Fruit fly (Drosophila melanogaster) whole organism, embryonic: Measurements from ENCODE around the gene Men.
A peak's percentile ranks its signal among the peaks of the same experiment; 100 is the strongest.

Source experiments
- ATbp ChIP-seq: fragments of 200-800 bp; sonication (Bioruptor generic); optimal IDR thresholded peaks from 2 replicates; lab custom pipeline; 2017; ENCODE audit warnings: missing biosample characterization, mild to moderate bottlenecking, missing genetic modification characterization, missing genetic modification reagents
- Blimp-1 ChIP-seq: fragments of 200-800 bp; sonication (Bioruptor generic); optimal IDR thresholded peaks from 3 replicates; lab custom pipeline; 2018; ENCODE audit warnings: missing biosample characterization, missing genetic modification characterization, mild to moderate bottlenecking, moderate library complexity, missing genetic modification reagents
- CG11093 ChIP-seq: fragments of 200-800 bp; sonication (Bioruptor generic); IDR thresholded peaks from 3 replicates; pipeline ENCODE4 v1.3.6; 2022; ENCODE audit warnings: missing biosample characterization, missing genetic modification characterization
- CG11560 ChIP-seq: fragments of 200-800 bp; sonication (Bioruptor generic); IDR thresholded peaks from 3 replicates; pipeline ENCODE4 v1.3.6; 2022; ENCODE audit warnings: missing biosample characterization, missing genetic modification characterization
- CG12219 ChIP-seq: fragments of 200-800 bp; sonication (Bioruptor generic); optimal IDR thresholded peaks from 3 replicates; lab custom pipeline; 2018; ENCODE audit warnings: missing biosample characterization, mild to moderate bottlenecking, missing genetic modification characterization
- CG13296 ChIP-seq: fragments of 200-800 bp; sonication (Bioruptor generic); optimal IDR thresholded peaks from 3 replicates; lab custom pipeline; 2018; ENCODE audit warnings: missing biosample characterization, mild to moderate bottlenecking, missing genetic modification characterization
- CG13775 ChIP-seq: fragments of 200-800 bp; sonication (Bioruptor generic); optimal IDR thresholded peaks from 3 replicates; lab custom pipeline; 2017; ENCODE audit warnings: missing biosample characterization, mild to moderate bottlenecking, missing genetic modification characterization
- CG13894 ChIP-seq: fragments of 200-800 bp; sonication (Bioruptor generic); optimal IDR thresholded peaks from 3 replicates; lab custom pipeline; 2018; ENCODE audit warnings: missing biosample characterization, mild to moderate bottlenecking, missing genetic modification characterization, moderate library complexity
- CG14667 ChIP-seq: fragments of 200-800 bp; sonication (Bioruptor generic); IDR thresholded peaks from 2 replicates; pipeline ENCODE4 v1.3.6; 2022; ENCODE audit warnings: missing biosample characterization, missing genetic modification characterization
- CG2202 ChIP-seq: fragments of 200-800 bp; sonication (Bioruptor generic); optimal IDR thresholded peaks from 2 replicates; lab custom pipeline; 2018; ENCODE audit warnings: missing biosample characterization, mild to moderate bottlenecking, missing genetic modification characterization
- CG2875 ChIP-seq: fragments of 200-800 bp; sonication (Bioruptor generic); optimal IDR thresholded peaks from 2 replicates; lab custom pipeline; 2017; ENCODE audit warnings: missing biosample characterization, mild to moderate bottlenecking, missing genetic modification characterization, missing genetic modification reagents
- CG3163 ChIP-seq: fragments of 200-800 bp; sonication (Bioruptor generic); optimal IDR thresholded peaks from 3 replicates; lab custom pipeline; 2016; ENCODE audit warnings: missing biosample characterization, missing genetic modification characterization
- CG4707 ChIP-seq: fragments of 200-800 bp; sonication (Bioruptor generic); optimal IDR thresholded peaks from 2 replicates; lab custom pipeline; 2018; ENCODE audit warnings: missing biosample characterization, mild to moderate bottlenecking, missing genetic modification characterization, moderate library complexity
- CG4820 ChIP-seq: fragments of 200-800 bp; sonication (Bioruptor generic); optimal IDR thresholded peaks from 3 replicates; lab custom pipeline; 2016; ENCODE audit warnings: missing biosample characterization, missing genetic modification characterization
- CG5245 ChIP-seq: fragments of 200-800 bp; sonication (Bioruptor generic); optimal IDR thresholded peaks from 3 replicates; lab custom pipeline; 2016; ENCODE audit warnings: missing biosample characterization, missing genetic modification characterization
- CG5953 ChIP-seq: fragments of 200-800 bp; sonication (Bioruptor generic); IDR thresholded peaks from 2 replicates; pipeline ENCODE4 v1.3.6; 2022; ENCODE audit warnings: missing biosample characterization, missing genetic modification characterization
- CG6813 ChIP-seq: fragments of 200-800 bp; sonication (Bioruptor generic); optimal IDR thresholded peaks from 2 replicates; lab custom pipeline; 2017; ENCODE audit warnings: missing biosample characterization, missing genetic modification characterization, mild to moderate bottlenecking, moderate library complexity, missing genetic modification reagents
- CG7928 ChIP-seq: fragments of 200-800 bp; sonication (Bioruptor generic); optimal IDR thresholded peaks from 2 replicates; lab custom pipeline; 2017; ENCODE audit warnings: missing biosample characterization, mild to moderate bottlenecking, missing genetic modification characterization
- CG7987 ChIP-seq: fragments of 200-800 bp; sonication (Bioruptor generic); optimal IDR thresholded peaks from 2 replicates; lab custom pipeline; 2018; ENCODE audit warnings: missing biosample characterization, mild to moderate bottlenecking, missing genetic modification characterization, moderate library complexity
- CG8089 ChIP-seq: fragments of 200-800 bp; sonication (Bioruptor generic); optimal IDR thresholded peaks from 3 replicates; lab custom pipeline; 2016; ENCODE audit warnings: missing biosample characterization, missing genetic modification characterization
- CTCF ChIP-seq: fragments of 200-800 bp; sonication (Bioruptor generic); optimal IDR thresholded peaks from 2 replicates; lab custom pipeline; 2017; ENCODE audit warnings: missing biosample characterization, mild to moderate bottlenecking, missing genetic modification characterization, moderate library complexity
- Chrac-16 ChIP-seq: fragments of 200-800 bp; sonication (Bioruptor generic); optimal IDR thresholded peaks from 3 replicates; lab custom pipeline; 2016; ENCODE audit warnings: missing biosample characterization, missing genetic modification characterization
- Dad ChIP-seq: fragments of 200-800 bp; sonication (Bioruptor generic); optimal IDR thresholded peaks from 3 replicates; lab custom pipeline; 2016; ENCODE audit warnings: missing biosample characterization, missing genetic modification characterization
- Dll ChIP-seq: fragments of 200-800 bp; sonication (Bioruptor generic); IDR thresholded peaks from 4 replicates; pipeline ENCODE4 v1.3.6; 2022; ENCODE audit warnings: missing biosample characterization, missing genetic modification characterization; ENCODE audit not compliant: partially characterized antibody
- Dp ChIP-seq: fragments of 200-800 bp; sonication (Bioruptor generic); optimal IDR thresholded peaks from 2 replicates; lab custom pipeline; 2018; ENCODE audit warnings: missing biosample characterization, mild to moderate bottlenecking, missing genetic modification characterization, moderate library complexity
- Elba2 ChIP-seq: fragments of 200-800 bp; sonication (Bioruptor generic); optimal IDR thresholded peaks from 3 replicates; lab custom pipeline; 2016; ENCODE audit warnings: missing biosample characterization, missing genetic modification characterization
- Ets65A ChIP-seq: fragments of 200-800 bp; sonication (Bioruptor generic); peaks from one replicate; lab custom pipeline; 2016; ENCODE audit warnings: missing biosample characterization, missing genetic modification characterization
- Hsf ChIP-seq: fragments of 200-800 bp; sonication (Bioruptor generic); optimal IDR thresholded peaks from 3 replicates; lab custom pipeline; 2016; ENCODE audit warnings: missing biosample characterization, missing genetic modification characterization
- Kr ChIP-seq: fragments of 200-800 bp; sonication (Bioruptor generic); optimal IDR thresholded peaks from 2 replicates; lab custom pipeline; 2017; ENCODE audit warnings: missing biosample characterization, mild to moderate bottlenecking, missing genetic modification characterization
- Mad ChIP-seq: fragments of 200-800 bp; sonication (Bioruptor generic); optimal IDR thresholded peaks from 2 replicates; lab custom pipeline; 2016; ENCODE audit warnings: missing biosample characterization, missing genetic modification characterization
- Mes4 ChIP-seq: fragments of 200-800 bp; sonication (Bioruptor generic); optimal IDR thresholded peaks from 2 replicates; lab custom pipeline; 2016; ENCODE audit warnings: missing biosample characterization, missing genetic modification characterization
- ato ChIP-seq: fragments of 200-800 bp; sonication (Bioruptor generic); IDR thresholded peaks from 2 replicates; pipeline ENCODE4 v1.3.6; 2022; ENCODE audit warnings: missing biosample characterization, missing genetic modification characterization; ENCODE audit not compliant: partially characterized antibody
- bbx ChIP-seq: fragments of 200-800 bp; sonication (Bioruptor generic); IDR thresholded peaks from 2 replicates; pipeline ENCODE4 v1.3.6; 2022; ENCODE audit warnings: missing biosample characterization, missing genetic modification characterization; ENCODE audit not compliant: partially characterized antibody
- bsh ChIP-seq, 2 experiments: fragments of 200-800 bp; sonication (Bioruptor generic); optimal IDR thresholded peaks; 2 replicates each; lab custom pipeline; 2017 to 2018; ENCODE audit warnings: mild to moderate bottlenecking in 2 of 2, missing biosample characterization in 2 of 2, missing genetic modification characterization in 2 of 2, moderate library complexity in 1 of 2
- ems ChIP-seq: fragments of 200-800 bp; sonication (Bioruptor generic); optimal IDR thresholded peaks from 3 replicates; lab custom pipeline; 2016; ENCODE audit warnings: missing biosample characterization, missing genetic modification characterization
- gce ChIP-seq: fragments of 200-800 bp; sonication (Bioruptor generic); IDR thresholded peaks from 3 replicates; pipeline ENCODE4 v1.3.6; 2022; ENCODE audit warnings: missing biosample characterization, missing genetic modification characterization
- jing ChIP-seq: fragments of 200-800 bp; sonication (Bioruptor generic); optimal IDR thresholded peaks from 2 replicates; lab custom pipeline; 2018; ENCODE audit warnings: missing biosample characterization, mild to moderate bottlenecking, missing genetic modification characterization
- kni ChIP-seq: fragments of 200-800 bp; sonication (Bioruptor generic); optimal IDR thresholded peaks from 3 replicates; lab custom pipeline; 2017; ENCODE audit warnings: mild to moderate bottlenecking, missing biosample characterization, missing genetic modification reagents, missing genetic modification characterization
- lola ChIP-seq, 3 experiments: fragments of >200 bp in 2 of 3; fragments of 200-800 bp in 1 of 3; sonication (Bioruptor generic) in 1 of 3; optimal IDR thresholded peaks; 2 replicates each; lab custom pipeline; 2017 to 2019; ENCODE audit warnings: missing biosample characterization in 3 of 3, missing genetic modification characterization in 3 of 3, mild to moderate bottlenecking in 1 of 3, moderate library complexity in 1 of 3
- maf-S ChIP-seq: fragments of 200-800 bp; sonication (Bioruptor generic); optimal IDR thresholded peaks from 2 replicates; lab custom pipeline; 2016; ENCODE audit warnings: missing biosample characterization, missing genetic modification characterization
- pnt ChIP-seq: fragments of 200-800 bp; sonication (Bioruptor generic); optimal IDR thresholded peaks from 3 replicates; lab custom pipeline; 2016; ENCODE audit warnings: missing biosample characterization, missing genetic modification characterization
- schlank ChIP-seq: fragments of 200-800 bp; sonication (Bioruptor generic); optimal IDR thresholded peaks from 2 replicates; lab custom pipeline; 2018; ENCODE audit warnings: missing biosample characterization, mild to moderate bottlenecking, missing genetic modification characterization
- sim ChIP-seq: fragments of 200-800 bp; sonication (Bioruptor generic); IDR thresholded peaks from 2 replicates; pipeline ENCODE4 v1.3.6; 2022; ENCODE audit warnings: missing biosample characterization, missing genetic modification characterization
- sqz ChIP-seq: fragments of 200-800 bp; sonication (Bioruptor generic); optimal IDR thresholded peaks from 3 replicates; lab custom pipeline; 2018; ENCODE audit warnings: missing biosample characterization, mild to moderate bottlenecking, missing genetic modification characterization
- stwl ChIP-seq: fragments of 200-800 bp; sonication (Bioruptor generic); optimal IDR thresholded peaks from 3 replicates; lab custom pipeline; 2018; ENCODE audit warnings: missing biosample characterization, mild to moderate bottlenecking, missing genetic modification characterization, moderate library complexity
- tll ChIP-seq, 2 experiments: fragments of 200-800 bp in 1 of 2; fragments of >200 bp in 1 of 2; sonication (Bioruptor generic) in 1 of 2; optimal IDR thresholded peaks; 2 replicates each; lab custom pipeline; 2017 to 2019; ENCODE audit warnings: missing biosample characterization in 2 of 2, missing genetic modification characterization in 2 of 2, mild to moderate bottlenecking in 1 of 2, moderate library complexity in 1 of 2
- tna ChIP-seq: fragments of 200-800 bp; sonication (Bioruptor generic); IDR thresholded peaks from 2 replicates; pipeline ENCODE4 v1.3.6; 2022; ENCODE audit warnings: missing biosample characterization, missing genetic modification characterization; ENCODE audit not compliant: partially characterized antibody
- trem ChIP-seq: fragments of 200-800 bp; optimal IDR thresholded peaks from 3 replicates; lab custom pipeline; 2019; ENCODE audit warnings: missing biosample characterization, mild to moderate bottlenecking, missing genetic modification characterization, moderate library complexity
- twi ChIP-seq: fragments of 200-800 bp; optimal IDR thresholded peaks from 2 replicates; lab custom pipeline; 2019; ENCODE audit warnings: missing biosample characterization, mild to moderate bottlenecking, missing genetic modification characterization, moderate library complexity
- vvl ChIP-seq: fragments of 200-800 bp; sonication (Bioruptor generic); IDR thresholded peaks from 2 replicates; pipeline ENCODE4 v1.3.6; 2022; ENCODE audit warnings: missing biosample characterization, missing genetic modification characterization
- z ChIP-seq: fragments of 200-800 bp; sonication (Bioruptor generic); IDR thresholded peaks from 3 replicates; pipeline ENCODE4 v1.3.6; 2022; ENCODE audit warnings: missing biosample characterization, missing genetic modification characterization

Gene Men

dm6 chr3R:12701257-12701656 is 21.0 kb downstream of the Men start (continued):
- TF ChIP-seq ato (GFP tag; lab: Robert Waterston, UW) (no peak), twi (tag; lab: Kevin White, UChicago) (no peak), kni (peak; percentile 16), CG6813 (GFP tag; lab: Kevin White, UChicago) (peak; percentile 35), tna (GFP tag; lab: Robert Waterston, UW) (no peak), Dp (GFP tag; lab: Kevin White, UChicago) (no peak), CG14667 (no peak), Mes4 (no peak), Chrac-16 (GFP tag; lab: Kevin White, UChicago) (no peak), CG2202 (no peak), stwl (tag; lab: Kevin White, UChicago) (no peak), CTCF (GFP tag; lab: Kevin White, UChicago) (no peak), Ets65A (GFP tag; lab: Kevin White, UChicago) (no peak), lola (GFP tag; optimal IDR thresholded peaks at IDR 0.05; lab: Kevin White, UChicago) (peak in 1 of 3 experiments; percentile 17), Blimp-1 (no peak), CG4820 (GFP tag; lab: Kevin White, UChicago) (no peak), ATbp (GFP tag; lab: Kevin White, UChicago) (peak; percentile 27), schlank (tag; lab: Kevin White, UChicago) (no peak), CG5953 (GFP tag; lab: Robert Waterston, UW) (no peak), Dll (no peak), CG12219 (GFP tag; lab: Kevin White, UChicago) (no peak), Hsf (GFP tag; lab: Kevin White, UChicago) (no peak), z (no peak), CG2875 (GFP tag; lab: Kevin White, UChicago) (peak; percentile 26), trem (tag; lab: Kevin White, UChicago) (no peak), CG13775 (GFP tag; lab: Kevin White, UChicago) (no peak), CG5245 (GFP tag; lab: Kevin White, UChicago) (no peak), CG13296 (GFP tag; lab: Kevin White, UChicago) (no peak), CG11093 (GFP tag; lab: Robert Waterston, UW) (no peak), pnt (GFP tag; lab: Kevin White, UChicago) (no peak), tll (GFP tag; optimal IDR thresholded peaks at IDR 0.05; lab: Kevin White, UChicago) (no peak), CG8089 (no peak), CG4707 (GFP tag; lab: Kevin White, UChicago) (no peak), Dad (GFP tag; lab: Kevin White, UChicago) (no peak), CG11560 (tag; lab: Robert Waterston, UW) (no peak), bsh (GFP tag; optimal IDR thresholded peaks at IDR 0.05; lab: Kevin White, UChicago) (peak in 1 of 2 experiments; percentile 44), sqz (GFP tag; lab: Kevin White, UChicago) (no peak), jing (GFP tag; lab: Kevin White, UChicago) (no peak), Elba2 (GFP tag; lab: Kevin White, UChicago) (no peak), maf-S (GFP tag; lab: Kevin White, UChicago) (no peak), CG13894 (tag; lab: Kevin White, UChicago) (no peak), gce (GFP tag; lab: Robert Waterston, UW) (no peak), CG7928 (no peak), CG3163 (GFP tag; lab: Kevin White, UChicago) (no peak), Kr (GFP tag; lab: Kevin White, UChicago) (peak; percentile 15), CG7987 (peak; percentile 9), sim (no peak), Mad (no peak), bbx (GFP tag; lab: Robert Waterston, UW) (no peak), ems (GFP tag; lab: Kevin White, UChicago) (no peak), vvl (GFP tag; lab: Robert Waterston, UW) (peak; percentile 37; the same call in 1 of the 2 replicates)
